Worm (Caenorhabditis elegans): ENCODE measurements around the gene F57B1.6.

F57B1.6 gene

ce11 chrV:13176814-13177213, 32.6 kb upstream of the F57B1.6 start:
- no peak for TF ChIP-seq nhr-25 (tag; optimal IDR thresholded peaks at IDR 0.05)
- TF ChIP-seq sma-9 (GFP tag; optimal IDR thresholded peaks at IDR 0.05) = no peak
- no peak for TF ChIP-seq sma-9 (tag; optimal IDR thresholded peaks at IDR 0.05)
- TF ChIP-seq nhr-6 (tag; optimal IDR thresholded peaks at IDR 0.05) = no peak
- TF ChIP-seq nhr-237 (tag; optimal IDR thresholded peaks at IDR 0.05) = no peak
- no peak for TF ChIP-seq mbf-1 (tag; optimal IDR thresholded peaks at IDR 0.05)
- no peak for TF ChIP-seq F13H6.1 (tag; optimal IDR thresholded peaks at IDR 0.05)
- no peak for TF ChIP-seq skn-1 (tag; optimal IDR thresholded peaks at IDR 0.05)
- TF ChIP-seq ztf-4 (tag; optimal IDR thresholded peaks at IDR 0.05) = no peak
- no peak for TF ChIP-seq ztf-1 (GFP tag; conservative IDR thresholded peaks at IDR 0.05)
- TF ChIP-seq ztf-11 (tag; optimal IDR thresholded peaks at IDR 0.05) = no peak

- TF ChIP-seq nhr-23 (tag; optimal IDR thresholded peaks at IDR 0.05) (no peak), nhr-77 (tag; optimal IDR thresholded peaks at IDR 0.05) (no peak), nhr-129 (tag; optimal IDR thresholded peaks at IDR 0.05) (no peak), peb-1 (tag; optimal IDR thresholded peaks at IDR 0.05) (no peak), lin-11 (tag; optimal IDR thresholded peaks at IDR 0.05) (no peak), mdl-1 (tag; optimal IDR thresholded peaks at IDR 0.05) (no peak), lin-39 (tag; optimal IDR thresholded peaks at IDR 0.05) (no peak), nhr-10 (tag; optimal IDR thresholded peaks at IDR 0.05) (no peak)
Observed at ce11 chrV:13179986-13180591, 29.4 kb upstream of the F57B1.6 start, which contains the start of gene cni-1. TSS of gene cni-1 (plus strand) at chrV:13180330.

ce11 chrV:13181450-13181849, 28.0 kb upstream of the F57B1.6 start:
- TF ChIP-seq nhr-21 (tag; optimal IDR thresholded peaks at IDR 0.05) (no peak), peb-1 (tag; optimal IDR thresholded peaks at IDR 0.05) (no peak), ZK546.5 (tag; optimal IDR thresholded peaks at IDR 0.05) (no peak), elt-3 (tag; optimal IDR thresholded peaks at IDR 0.05) (no peak), unc-62 (GFP tag; optimal IDR thresholded peaks at IDR 0.05) (no peak), Y55F3AM.14 (GFP tag; optimal IDR thresholded peaks at IDR 0.05) (no peak), nhr-11 (tag; optimal IDR thresholded peaks at IDR 0.05) (no peak), nhr-129 (tag; optimal IDR thresholded peaks at IDR 0.05) (no peak), aly-2 (tag; optimal IDR thresholded peaks at IDR 0.05) (no peak), nhr-77 (tag; optimal IDR thresholded peaks at IDR 0.05) (no peak), unc-55 (GFP tag; optimal IDR thresholded peaks at IDR 0.05) (no peak), fos-1 (tag; optimal IDR thresholded peaks at IDR 0.05) (no peak), lin-13 (GFP tag; optimal IDR thresholded peaks at IDR 0.05) (no peak), dmd-4 (tag; optimal IDR thresholded peaks at IDR 0.05) (no peak), lin-39 (tag; optimal IDR thresholded peaks at IDR 0.05) (no peak), nhr-6 (tag; optimal IDR thresholded peaks at IDR 0.05) (no peak), gmeb-1 (tag; optimal IDR thresholded peaks at IDR 0.05) (no peak), C34F6.9 (tag; optimal IDR thresholded peaks at IDR 0.05) (no peak), lin-11 (tag; optimal IDR thresholded peaks at IDR 0.05) (no peak), ceh-82 (tag; optimal IDR thresholded peaks at IDR 0.05) (no peak)

- TF ChIP-seq nhr-12 (tag; optimal IDR thresholded peaks at IDR 0.05) = no peak
- TF ChIP-seq elt-1 (tag; optimal IDR thresholded peaks at IDR 0.05) = no peak
- TF ChIP-seq alr-1 (tag; optimal IDR thresholded peaks at IDR 0.05) = no peak
- no peak for TF ChIP-seq crh-2 (tag; optimal IDR thresholded peaks at IDR 0.05)
- TF ChIP-seq blmp-1 (tag; optimal IDR thresholded peaks at IDR 0.05; ENCODE audit: insufficient read depth) = no peak
- TF ChIP-seq nhr-10 (tag; optimal IDR thresholded peaks at IDR 0.05) = no peak
Observed at ce11 chrV:13184137-13184536, 25.3 kb upstream of the F57B1.6 start, which contains the start of gene T09E8.4. TSS of gene T09E8.4 (minus strand) at chrV:13184237.

- no peak for TF ChIP-seq lin-11 (tag; optimal IDR thresholded peaks at IDR 0.05)
- no peak for TF ChIP-seq lin-39 (tag; optimal IDR thresholded peaks at IDR 0.05)
- TF ChIP-seq nhr-10 (tag; optimal IDR thresholded peaks at IDR 0.05) = no peak
- TF ChIP-seq nhr-6 (tag; optimal IDR thresholded peaks at IDR 0.05) = no peak
- TF ChIP-seq C34F6.9 (tag; optimal IDR thresholded peaks at IDR 0.05) = no peak
- TF ChIP-seq R02D3.7 (tag; optimal IDR thresholded peaks at IDR 0.05) = no peak
- no peak for TF ChIP-seq elt-3 (tag; optimal IDR thresholded peaks at IDR 0.05)
Observed at ce11 chrV:13185384-13185783, 24.1 kb upstream of the F57B1.6 start, which contains the start of gene sri-6. TSS of gene sri-6 (plus strand) at chrV:13185684.

Data from whole organism, L2 larva.